Worm (Caenorhabditis elegans) whole organism, young adult: ENCODE results near the gene fbxa-36.
"Not testable (repeated sequence)": the region's sequence is repeated elsewhere in the genome, so short reads cannot be mapped to it uniquely, and the experiment has no call there.

Experiments used
- B0035.1 ChIP-seq: sonication (generic microtip); optimal IDR thresholded peaks from 2 replicates; lab custom pipeline; 2016; ENCODE audit warnings: missing genetic modification characterization, mild to moderate bottlenecking, missing compliant biosample characterization, missing genotype, missing genetic modification reagents
- F23B12.7 ChIP-seq: sonication (generic microtip); optimal IDR thresholded peaks from 2 replicates; lab custom pipeline; 2017; ENCODE audit warnings: missing genetic modification characterization, mild to moderate bottlenecking, missing compliant biosample characterization, antibody characterized with exemption, moderate library complexity; ENCODE audit not compliant: insufficient read depth
- K12H6.12 ChIP-seq: fragments of 200-800 bp; sonication (Bioruptor generic); optimal IDR thresholded peaks from 2 replicates; lab custom pipeline; 2018; ENCODE audit warnings: mild to moderate bottlenecking, missing genetic modification characterization, missing compliant biosample characterization
- Y53F4B.3 ChIP-seq: fragments of 200-800 bp; sonication (Bioruptor generic); IDR thresholded peaks from 2 replicates; pipeline ENCODE4 v1.3.6; 2022; ENCODE audit warnings: missing genetic modification reagents, missing genetic modification characterization, missing compliant biosample characterization
- Y53G8AR.9 ChIP-seq: fragments of 200-800 bp; sonication (Bioruptor generic); conservative IDR thresholded peaks from 2 replicates; pipeline ENCODE4 v1.3.6; 2022; ENCODE audit warnings: missing genetic modification reagents, missing genetic modification characterization, missing compliant biosample characterization
- ZK185.1 ChIP-seq: sonication (generic microtip); optimal IDR thresholded peaks from 2 replicates; lab custom pipeline; 2016; ENCODE audit warnings: mild to moderate bottlenecking, missing genetic modification characterization, missing compliant biosample characterization; ENCODE audit not compliant: poor library complexity, severe bottlenecking
- akir-1 ChIP-seq: fragments of 200-800 bp; sonication (Bioruptor generic); optimal IDR thresholded peaks from 2 replicates; lab custom pipeline; 2018; ENCODE audit warnings: mild to moderate bottlenecking, missing genetic modification characterization, moderate library complexity, missing compliant biosample characterization
- ama-1 ChIP-seq, 3 experiments: fragments of 150-350 bp in 1 of 3; sonication (generic microtip) in 2 of 3; optimal IDR thresholded peaks; 2 replicates each; lab custom pipeline; 2014 to 2018; ENCODE audit warnings: missing biosample characterization in 2 of 3, missing genetic modification characterization in 2 of 3, missing genetic modification reagents in 2 of 3
- attf-5 ChIP-seq: fragments of 200-800 bp; sonication (Bioruptor generic); optimal IDR thresholded peaks from 2 replicates; lab custom pipeline; 2018; ENCODE audit warnings: mild to moderate bottlenecking, missing genetic modification characterization, missing compliant biosample characterization
- cebp-1 ChIP-seq, 2 experiments: fragments of 200-800 bp in 1 of 2; sonication (Bioruptor generic) in 1 of 2; sonication (generic microtip) in 1 of 2; IDR thresholded peaks in 1 of 2; optimal IDR thresholded peaks in 1 of 2; 2 replicates each; pipeline versions ENCODE4 v1.3.6 to Lab custom; 2017 to 2022; ENCODE audit warnings: missing compliant biosample characterization in 2 of 2, missing genetic modification characterization in 2 of 2, mild to moderate bottlenecking in 1 of 2, missing genetic modification reagents in 1 of 2, moderate library complexity in 1 of 2
- ceh-91 ChIP-seq: fragments of 200-800 bp; sonication (Bioruptor generic); IDR thresholded peaks from 2 replicates; pipeline ENCODE4 v1.3.6; 2022; ENCODE audit warnings: missing genetic modification reagents, missing genetic modification characterization, missing compliant biosample characterization
- dox-1 ChIP-seq: fragments of 200-800 bp; sonication (Bioruptor generic); IDR thresholded peaks from 2 replicates; pipeline ENCODE4 v1.3.6; 2022; ENCODE audit warnings: missing genetic modification reagents, missing genetic modification characterization, missing compliant biosample characterization
- efl-1 ChIP-seq: fragments of 150-350 bp; optimal IDR thresholded peaks from 2 replicates; lab custom pipeline; 2014; ENCODE audit warnings: missing biosample characterization, missing genetic modification reagents, missing genetic modification characterization
- egrh-3 ChIP-seq: fragments of 200-800 bp; sonication (Bioruptor generic); IDR thresholded peaks from 2 replicates; pipeline ENCODE4 v1.3.6; 2022; ENCODE audit warnings: missing genetic modification reagents, missing genetic modification characterization, missing compliant biosample characterization
- fkh-3 ChIP-seq: sonication (generic microtip); optimal IDR thresholded peaks from 2 replicates; lab custom pipeline; 2016; ENCODE audit warnings: mild to moderate bottlenecking, missing genetic modification characterization, missing compliant biosample characterization
- hlh-12 ChIP-seq: sonication (generic microtip); optimal IDR thresholded peaks from 2 replicates; lab custom pipeline; 2016; ENCODE audit warnings: missing genetic modification characterization, missing compliant biosample characterization
- hmg-1.2 ChIP-seq: fragments of 200-800 bp; sonication (Bioruptor generic); IDR thresholded peaks from 2 replicates; pipeline ENCODE4 v1.3.6; 2022; ENCODE audit warnings: missing genetic modification reagents, missing genetic modification characterization, missing compliant biosample characterization
- let-607 ChIP-seq, 2 experiments: fragments of 200-800 bp in 1 of 2; sonication (Bioruptor generic) in 1 of 2; sonication (generic microtip) in 1 of 2; optimal IDR thresholded peaks; 2 replicates each; lab custom pipeline; 2016 to 2018; ENCODE audit warnings: mild to moderate bottlenecking in 2 of 2, missing compliant biosample characterization in 2 of 2, missing genetic modification characterization in 2 of 2, moderate library complexity in 2 of 2, missing genotype in 1 of 2
- madf-6 ChIP-seq: fragments of 200-800 bp; sonication (Bioruptor generic); IDR thresholded peaks from 2 replicates; pipeline ENCODE4 v1.3.6; 2022; ENCODE audit warnings: missing genetic modification reagents, missing genetic modification characterization, missing compliant biosample characterization
- nhr-179 ChIP-seq: sonication (generic microtip); optimal IDR thresholded peaks from 2 replicates; lab custom pipeline; 2016; ENCODE audit warnings: mild to moderate bottlenecking, missing genetic modification characterization, missing compliant biosample characterization
- nhr-80 ChIP-seq: sonication (generic microtip); optimal IDR thresholded peaks from 2 replicates; lab custom pipeline; 2016; ENCODE audit warnings: missing genetic modification characterization, missing compliant biosample characterization
- rcor-1 ChIP-seq: fragments of 200-800 bp; sonication (Bioruptor generic); IDR thresholded peaks from 2 replicates; pipeline ENCODE4 v1.3.6; 2022; ENCODE audit warnings: missing genetic modification reagents, missing genetic modification characterization, missing compliant biosample characterization
- tbp1 ChIP-seq: fragments of 200-800 bp; sonication (Bioruptor generic); optimal IDR thresholded peaks from 2 replicates; lab custom pipeline; 2018; ENCODE audit warnings: mild to moderate bottlenecking, missing genetic modification characterization, missing compliant biosample characterization
- ztf-28 ChIP-seq: fragments of 200-800 bp; sonication (Bioruptor generic); IDR thresholded peaks from 2 replicates; pipeline ENCODE4 v1.3.6; 2022; ENCODE audit warnings: missing genetic modification reagents, missing genetic modification characterization, missing compliant biosample characterization

Gene fbxa-36

ce11 chrIII:1260304-1260703 lies 32.7 kb downstream of the fbxa-36 start:
- peak; percentile 98 for TF ChIP-seq egrh-3 (GFP tag; lab: Robert Waterston, UW)
- TF ChIP-seq, all 124 proteins: peak for 1; not testable (repeated sequence) for 123

- not testable (repeated sequence) for TF ChIP-seq dox-1; ama-1 (optimal IDR thresholded peaks at IDR 0.05; lab: Kevin White, UChicago); ama-1 (GFP tag; optimal IDR thresholded peaks at IDR 0.05; lab: Kevin White, UChicago); Y53G8AR.9 (GFP tag; lab: Robert Waterston, UW)
Measured at ce11 chrIII:1258358-1258757, 34.7 kb downstream of the fbxa-36 start, which contains the start of gene fbxa-78. Gene fbxa-78, minus strand, starts transcription at chrIII:1258458.

ce11 chrIII:1256519-1256918 lies 36.5 kb downstream of the fbxa-36 start, which contains the start of gene fbxa-208:
Gene fbxa-208, plus strand, starts transcription at chrIII:1256819.
- TF ChIP-seq rcor-1 (GFP tag; lab: Robert Waterston, UW); nhr-179 (tag; lab: Kevin White, UChicago); hlh-12 (tag; lab: Kevin White, UChicago): not testable (repeated sequence)

ce11 chrIII:1252412-1253207 lies 40.4 kb downstream of the fbxa-36 start:
- peak; percentile 67; the same call in 1 of the 2 replicates for TF ChIP-seq ztf-28 (GFP tag; lab: Robert Waterston, UW)
- peak; percentile 99; the same call in 1 of the 2 replicates for TF ChIP-seq Y53F4B.3
- peak; percentile 81 for TF ChIP-seq ceh-91 (GFP tag; lab: Robert Waterston, UW)
- TF ChIP-seq hmg-1.2 (GFP tag; lab: Robert Waterston, UW), result peak; percentile 3; the same call in 1 of the 2 replicates
- peak; percentile 100 for TF ChIP-seq egrh-3 (GFP tag; lab: Robert Waterston, UW)
- TF ChIP-seq, all 124 proteins: peak for 5; not testable (repeated sequence) for 119

- TF ChIP-seq ZK185.1 (tag; lab: Kevin White, UChicago) (no peak), attf-5 (GFP tag; lab: Kevin White, UChicago) (peak; percentile 37), cebp-1 (GFP tag; IDR thresholded peaks at IDR 0.05; lab: Robert Waterston, UW) (no peak), cebp-1 (tag; optimal IDR thresholded peaks at IDR 0.05; lab: Kevin White, UChicago) (peak; percentile 19), B0035.1 (tag; lab: Kevin White, UChicago) (no peak), nhr-80 (tag; lab: Kevin White, UChicago) (peak; percentile 73), let-607 (tag; optimal IDR thresholded peaks at IDR 0.05; lab: Kevin White, UChicago) (peak; percentile 19 to 30), hmg-1.2 (GFP tag; lab: Robert Waterston, UW) (peak; percentile 72; the same call in 1 of the 2 replicates), tbp1 (GFP tag; lab: Kevin White, UChicago) (peak; percentile 7), madf-6 (GFP tag; lab: Robert Waterston, UW) (no peak), F23B12.7 (tag; lab: Kevin White, UChicago) (peak; percentile 5), efl-1 (GFP tag; lab: Kevin White, UChicago) (no peak)
Measured at ce11 chrIII:1249111-1249583, 43.9 kb downstream of the fbxa-36 start, which contains the start of the genes fbxa-76 and fbxa-77. Gene fbxa-76, minus strand, starts transcription at chrIII:1249161. Gene fbxa-77, plus strand, starts transcription at chrIII:1249475.

- TF ChIP-seq hmg-1.2 (GFP tag; lab: Robert Waterston, UW), result peak; percentile 78
- TF ChIP-seq K12H6.12 (tag; lab: Kevin White, UChicago), result no peak
Measured at ce11 chrIII:1248335-1248734, 44.7 kb downstream of the fbxa-36 start.

ce11 chrIII:1243199-1243598 lies 49.8 kb downstream of the fbxa-36 start, which contains the start of gene fbxa-63:
Gene fbxa-63, plus strand, starts transcription at chrIII:1243508.
- TF ChIP-seq cebp-1 (GFP tag; IDR thresholded peaks at IDR 0.05; lab: Robert Waterston, UW) (peak; percentile 71; the same call in 1 of the 2 replicates), cebp-1 (tag; optimal IDR thresholded peaks at IDR 0.05; lab: Kevin White, UChicago) (peak; percentile 93), fkh-3 (tag; lab: Kevin White, UChicago) (no peak), akir-1 (GFP tag; lab: Kevin White, UChicago) (no peak), hmg-1.2 (GFP tag; lab: Robert Waterston, UW) (peak; percentile 68; the same call in 1 of the 2 replicates), attf-5 (GFP tag; lab: Kevin White, UChicago) (peak; percentile 57)
